Worm (Caenorhabditis elegans) whole organism, young adult: ENCODE measurements around the gene nhr-40.

Experiments
- B0019.2 ChIP-seq: fragments of 200-800 bp; sonication (Bioruptor generic); conservative IDR thresholded peaks from 2 replicates; pipeline ENCODE4 v1.3.6; 2022; ENCODE audit warnings: missing genetic modification reagents, missing genetic modification characterization, missing compliant biosample characterization
- B0035.1 ChIP-seq: sonication (generic microtip); optimal IDR thresholded peaks from 2 replicates; lab custom pipeline; 2016; ENCODE audit warnings: missing genetic modification characterization, mild to moderate bottlenecking, missing compliant biosample characterization, missing genotype, missing genetic modification reagents
- F39B2.1 ChIP-seq: fragments of 200-800 bp; sonication (Bioruptor generic); IDR thresholded peaks from 2 replicates; pipeline ENCODE4 v1.3.6; 2022; ENCODE audit warnings: missing genetic modification reagents, missing genetic modification characterization, missing compliant biosample characterization
- F49E8.2 ChIP-seq: sonication (generic microtip); optimal IDR thresholded peaks from 3 replicates; lab custom pipeline; 2017; ENCODE audit warnings: missing genetic modification characterization, mild to moderate bottlenecking, missing compliant biosample characterization, antibody characterized with exemption, moderate library complexity; ENCODE audit not compliant: insufficient read depth
- F57C9.4 ChIP-seq: sonication (generic microtip); optimal IDR thresholded peaks from 2 replicates; lab custom pipeline; 2017; ENCODE audit warnings: mild to moderate bottlenecking, missing genetic modification characterization, missing compliant biosample characterization
- T26A5.8 ChIP-seq: sonication (generic microtip); optimal IDR thresholded peaks from 2 replicates; lab custom pipeline; 2016; ENCODE audit warnings: missing genetic modification characterization, missing compliant biosample characterization
- Y53G8AR.9 ChIP-seq: fragments of 200-800 bp; sonication (Bioruptor generic); conservative IDR thresholded peaks from 2 replicates; pipeline ENCODE4 v1.3.6; 2022; ENCODE audit warnings: missing genetic modification reagents, missing genetic modification characterization, missing compliant biosample characterization
- Y79H2A.3 ChIP-seq: fragments of 200-800 bp; sonication (Bioruptor generic); conservative IDR thresholded peaks from 2 replicates; pipeline ENCODE4 v1.3.6; 2022; ENCODE audit warnings: missing genetic modification reagents, missing genetic modification characterization, missing compliant biosample characterization
- ZK185.1 ChIP-seq: sonication (generic microtip); optimal IDR thresholded peaks from 2 replicates; lab custom pipeline; 2016; ENCODE audit warnings: mild to moderate bottlenecking, missing genetic modification characterization, missing compliant biosample characterization; ENCODE audit not compliant: poor library complexity, severe bottlenecking
- ama-1 ChIP-seq, 3 experiments: fragments of 150-350 bp in 1 of 3; sonication (generic microtip) in 2 of 3; optimal IDR thresholded peaks; 2 replicates each; lab custom pipeline; 2014 to 2018; ENCODE audit warnings: missing biosample characterization in 2 of 3, missing genetic modification characterization in 2 of 3, missing genetic modification reagents in 2 of 3
- aptf-2 ChIP-seq: fragments of 200-800 bp; sonication (Bioruptor generic); conservative IDR thresholded peaks from 2 replicates; pipeline ENCODE4 v1.3.6; 2022; ENCODE audit warnings: missing genetic modification reagents, missing genetic modification characterization, missing compliant biosample characterization
- aptf-3 ChIP-seq: fragments of 200-800 bp; sonication (Bioruptor generic); IDR thresholded peaks from 2 replicates; pipeline ENCODE4 v1.3.6; 2022; ENCODE audit warnings: missing genetic modification characterization, missing compliant biosample characterization
- athp-1 ChIP-seq: sonication (generic microtip); optimal IDR thresholded peaks from 2 replicates; lab custom pipeline; 2017; ENCODE audit warnings: mild to moderate bottlenecking, missing genetic modification characterization, missing compliant biosample characterization
- attf-6 ChIP-seq: fragments of 200-800 bp; sonication (Bioruptor generic); IDR thresholded peaks from 2 replicates; pipeline ENCODE4 v1.3.6; 2022; ENCODE audit warnings: missing genetic modification reagents, missing genetic modification characterization, missing compliant biosample characterization
- ceh-58 ChIP-seq: fragments of 200-800 bp; sonication (Bioruptor generic); IDR thresholded peaks from 2 replicates; pipeline ENCODE4 v1.3.6; 2022; ENCODE audit warnings: missing genetic modification characterization, missing compliant biosample characterization
- dox-1 ChIP-seq: fragments of 200-800 bp; sonication (Bioruptor generic); IDR thresholded peaks from 2 replicates; pipeline ENCODE4 v1.3.6; 2022; ENCODE audit warnings: missing genetic modification reagents, missing genetic modification characterization, missing compliant biosample characterization
- dpff-1 ChIP-seq: sonication (generic microtip); optimal IDR thresholded peaks from 2 replicates; lab custom pipeline; 2017; ENCODE audit warnings: mild to moderate bottlenecking, missing genetic modification characterization, missing compliant biosample characterization
- efl-1 ChIP-seq: fragments of 150-350 bp; optimal IDR thresholded peaks from 2 replicates; lab custom pipeline; 2014; ENCODE audit warnings: missing biosample characterization, missing genetic modification reagents, missing genetic modification characterization
- egl-18 ChIP-seq: fragments of 200-800 bp; sonication (Bioruptor generic); IDR thresholded peaks from 2 replicates; pipeline ENCODE4 v1.3.6; 2022; ENCODE audit warnings: missing genetic modification reagents, missing genetic modification characterization, missing compliant biosample characterization
- egl-44 ChIP-seq: fragments of 200-800 bp; sonication (Bioruptor generic); IDR thresholded peaks from 2 replicates; pipeline ENCODE4 v1.3.6; 2022; ENCODE audit warnings: missing genetic modification reagents, missing genetic modification characterization, missing compliant biosample characterization
- ekl-4 ChIP-seq: fragments of 200-800 bp; sonication (Bioruptor generic); IDR thresholded peaks from 2 replicates; pipeline ENCODE4 v1.3.6; 2022; ENCODE audit warnings: missing genetic modification reagents, missing genetic modification characterization, missing compliant biosample characterization
- gei-17 ChIP-seq: fragments of 200-800 bp; sonication (Bioruptor generic); optimal IDR thresholded peaks from 2 replicates; lab custom pipeline; 2018; ENCODE audit warnings: mild to moderate bottlenecking, missing genetic modification characterization, missing compliant biosample characterization
- let-607 ChIP-seq, 2 experiments: fragments of 200-800 bp in 1 of 2; sonication (Bioruptor generic) in 1 of 2; sonication (generic microtip) in 1 of 2; optimal IDR thresholded peaks; 2 replicates each; lab custom pipeline; 2016 to 2018; ENCODE audit warnings: mild to moderate bottlenecking in 2 of 2, missing compliant biosample characterization in 2 of 2, missing genetic modification characterization in 2 of 2, moderate library complexity in 2 of 2, missing genotype in 1 of 2
- lin-26 ChIP-seq: fragments of 200-800 bp; sonication (Bioruptor generic); IDR thresholded peaks from 2 replicates; pipeline ENCODE4 v1.3.6; 2022; ENCODE audit warnings: missing genetic modification reagents, missing genetic modification characterization, missing compliant biosample characterization
- lin-35 ChIP-seq, 3 experiments: fragments of 150-350 bp in 2 of 3; sonication (generic microtip) in 1 of 3; optimal IDR thresholded peaks; 2 replicates each; lab custom pipeline; 2014 to 2018; ENCODE audit warnings: missing biosample characterization in 3 of 3, missing genetic modification characterization in 3 of 3, missing genetic modification reagents in 3 of 3
- lin-40 ChIP-seq: sonication (generic microtip); optimal IDR thresholded peaks from 2 replicates; lab custom pipeline; 2016; ENCODE audit warnings: missing genetic modification characterization, mild to moderate bottlenecking, missing compliant biosample characterization, missing genotype, missing genetic modification reagents
- lin-54 ChIP-seq: fragments of 200-800 bp; sonication (Bioruptor generic); optimal IDR thresholded peaks from 2 replicates; lab custom pipeline; 2018; ENCODE audit warnings: mild to moderate bottlenecking, missing genetic modification characterization, missing compliant biosample characterization
- lsl-1 ChIP-seq: fragments of 200-800 bp; sonication (Bioruptor generic); optimal IDR thresholded peaks from 2 replicates; lab custom pipeline; 2018; ENCODE audit warnings: mild to moderate bottlenecking, missing genetic modification characterization, moderate library complexity, missing compliant biosample characterization
- nfya-1 ChIP-seq: sonication (generic microtip); optimal IDR thresholded peaks from 2 replicates; lab custom pipeline; 2017; ENCODE audit warnings: antibody characterized with exemption, missing compliant biosample characterization, missing genetic modification characterization, borderline replicate concordance; ENCODE audit not compliant: insufficient read depth
- nfyb-1 ChIP-seq: fragments of 200-800 bp; sonication (Bioruptor generic); IDR thresholded peaks from 2 replicates; pipeline ENCODE4 v1.3.6; 2022; ENCODE audit warnings: missing genetic modification reagents, missing genetic modification characterization, missing compliant biosample characterization
- nhr-80 ChIP-seq: sonication (generic microtip); optimal IDR thresholded peaks from 2 replicates; lab custom pipeline; 2016; ENCODE audit warnings: missing genetic modification characterization, missing compliant biosample characterization
- pbrm-1 ChIP-seq: fragments of 200-800 bp; sonication (Bioruptor generic); IDR thresholded peaks from 2 replicates; pipeline ENCODE4 v1.3.6; 2022; ENCODE audit warnings: missing genetic modification reagents, missing genetic modification characterization, missing compliant biosample characterization
- pha-4 ChIP-seq: fragments of 150-350 bp; sonication (generic microtip); optimal IDR thresholded peaks from 2 replicates; lab custom pipeline; 2014; ENCODE audit warnings: missing biosample characterization, missing genetic modification reagents, missing genetic modification characterization
- repo-1 ChIP-seq: sonication (generic microtip); optimal IDR thresholded peaks from 2 replicates; lab custom pipeline; 2017; ENCODE audit warnings: mild to moderate bottlenecking, missing genetic modification characterization, missing compliant biosample characterization
- rpc-1 ChIP-seq, 2 experiments: fragments of 150-350 bp in 1 of 2; sonication (generic microtip) in 1 of 2; optimal IDR thresholded peaks; 2 replicates each; lab custom pipeline; 2014 to 2018; ENCODE audit warnings: missing biosample characterization in 1 of 2, missing genetic modification characterization in 1 of 2, missing genetic modification reagents in 1 of 2, missing genotype in 1 of 2
- sdz-38 ChIP-seq: sonication (generic microtip); optimal IDR thresholded peaks from 2 replicates; lab custom pipeline; 2016; ENCODE audit warnings: missing genotype, missing genetic modification characterization, missing compliant biosample characterization
- snpc-1.3 ChIP-seq: sonication (generic microtip); optimal IDR thresholded peaks from 2 replicates; lab custom pipeline; 2017; ENCODE audit warnings: missing genetic modification characterization, mild to moderate bottlenecking, missing compliant biosample characterization, antibody characterized with exemption, moderate library complexity, missing genotype, missing genetic modification reagents; ENCODE audit not compliant: insufficient read depth
- sptf-2 ChIP-seq: fragments of 200-800 bp; sonication (Bioruptor generic); optimal IDR thresholded peaks from 2 replicates; lab custom pipeline; 2018; ENCODE audit warnings: mild to moderate bottlenecking, missing genetic modification characterization, missing compliant biosample characterization
- tbp1 ChIP-seq: fragments of 200-800 bp; sonication (Bioruptor generic); optimal IDR thresholded peaks from 2 replicates; lab custom pipeline; 2018; ENCODE audit warnings: mild to moderate bottlenecking, missing genetic modification characterization, missing compliant biosample characterization
- tbx-9 ChIP-seq: sonication (generic microtip); optimal IDR thresholded peaks from 2 replicates; lab custom pipeline; 2016; ENCODE audit warnings: borderline replicate concordance, missing genetic modification characterization, inconsistent platforms, missing compliant biosample characterization
- xnd-1 ChIP-seq: sonication (generic microtip); optimal IDR thresholded peaks from 2 replicates; lab custom pipeline; 2016; ENCODE audit warnings: missing genotype, missing genetic modification reagents, missing genetic modification characterization, missing compliant biosample characterization
- ztf-26 ChIP-seq: sonication (generic microtip); optimal IDR thresholded peaks from 2 replicates; lab custom pipeline; 2017; ENCODE audit warnings: missing genetic modification characterization, missing compliant biosample characterization

nhr-40 gene

DNA sequence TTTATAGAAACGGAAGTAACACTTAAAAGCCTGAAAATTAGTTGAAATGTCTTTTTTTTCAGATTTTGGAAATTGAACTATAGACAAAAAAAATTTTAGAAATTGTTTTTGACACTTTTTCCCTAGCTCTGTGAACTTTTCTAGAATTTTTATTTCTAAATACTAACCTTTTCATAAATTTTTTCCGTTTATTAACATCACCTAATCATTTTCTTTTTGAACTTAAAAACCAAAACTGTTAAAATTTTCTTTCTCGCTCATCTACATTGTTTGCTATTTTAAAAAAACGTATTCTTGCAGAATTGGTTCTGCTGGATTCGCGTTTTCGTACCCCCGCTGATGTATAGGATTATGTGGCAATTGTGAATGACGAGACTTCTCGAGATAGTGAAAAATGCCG lies at the start of gene nhr-40, which contains the start of gene T03G6.7:
Gene nhr-40, plus strand, starts transcription at position 301 of the 400 bp plus-strand sequence.
Gene T03G6.7, plus strand, starts transcription at position 337 of the 400 bp plus-strand sequence.
- TF ChIP-seq F49E8.2 (tag; lab: Kevin White, UChicago) (no peak), B0019.2 (GFP tag; lab: Robert Waterston, UW) (no peak), tbx-9 (tag; lab: Kevin White, UChicago) (no peak), aptf-2 (no peak), egl-44 (GFP tag; lab: Robert Waterston, UW) (no peak), lin-40 (no peak), let-607 (tag; optimal IDR thresholded peaks at IDR 0.05; lab: Kevin White, UChicago) (no peak), tbp1 (GFP tag; lab: Kevin White, UChicago) (no peak), ekl-4 (GFP tag; lab: Robert Waterston, UW) (no peak), repo-1 (no peak), lin-35 (GFP tag; optimal IDR thresholded peaks at IDR 0.05; lab: Kevin White, UChicago) (no peak), T26A5.8 (tag; lab: Kevin White, UChicago) (no peak), gei-17 (GFP tag; lab: Kevin White, UChicago) (no peak), lin-26 (GFP tag; lab: Robert Waterston, UW) (no peak), Y53G8AR.9 (GFP tag; lab: Robert Waterston, UW) (no peak), ZK185.1 (tag; lab: Kevin White, UChicago) (no peak)

- TF ChIP-seq nhr-80 (peak; percentile 75), rpc-1 (optimal IDR thresholded peaks at IDR 0.05; lab: Kevin White, UChicago) (no peak), rpc-1 (tag; optimal IDR thresholded peaks at IDR 0.05; lab: Kevin White, UChicago) (no peak), attf-6 (GFP tag; lab: Robert Waterston, UW) (no peak), pha-4 (tag; lab: Kevin White, UChicago) (no peak), F57C9.4 (no peak), dox-1 (GFP tag; lab: Robert Waterston, UW) (0 out of 2 replicates have a peak, but pooled peaks have one; percentile 38), let-607 (tag; optimal IDR thresholded peaks at IDR 0.05; lab: Kevin White, UChicago) (peak in 1 of 2 experiments; percentile 7), sdz-38 (tag; lab: Kevin White, UChicago) (no peak)
Measured at ce11 chrX:2544645-2545044, 49.2 kb upstream of the nhr-40 start.

ce11 chrX:2548884-2549283 lies 44.9 kb upstream of the nhr-40 start, which contains the start of gene smvt-1:
Gene smvt-1, minus strand, starts transcription at chrX:2548984.
- TF ChIP-seq lin-40 = no peak
- TF ChIP-seq sptf-2 (GFP tag; lab: Kevin White, UChicago) = no peak
- TF ChIP-seq ztf-26 (tag; lab: Kevin White, UChicago) = no peak
- TF ChIP-seq, all 124 proteins: peak for 0

DNA sequence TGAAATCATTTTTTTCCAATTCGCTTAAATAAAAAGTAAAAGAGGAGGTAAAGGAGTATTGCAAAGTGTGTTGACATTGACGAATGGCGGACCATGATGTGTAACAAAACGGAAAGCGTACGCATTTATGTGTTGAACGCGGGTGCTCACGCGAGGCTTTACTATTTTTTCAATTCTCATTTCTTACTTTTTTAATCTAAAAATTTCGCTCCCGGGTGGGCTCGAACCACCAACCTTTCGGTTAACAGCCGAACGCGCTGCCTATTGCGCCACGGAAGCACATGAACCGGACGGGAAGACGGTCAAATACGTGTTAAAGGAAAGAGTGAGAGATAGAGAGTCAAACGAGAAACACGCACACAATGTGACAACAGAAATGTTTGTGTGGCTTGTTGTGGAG lies 44.5 kb upstream of the nhr-40 start:
- peak; percentile 43; the same call in 1 of the 2 replicates for TF ChIP-seq aptf-3 (GFP tag; lab: Robert Waterston, UW)
- TF ChIP-seq egl-18 = 0 out of 2 replicates have a peak, but pooled peaks have one; percentile 5
- TF ChIP-seq pbrm-1 (GFP tag; lab: Robert Waterston, UW) = peak; percentile 69; the same call in 1 of the 2 replicates
- no peak for TF ChIP-seq dpff-1 (tag; lab: Kevin White, UChicago)
- TF ChIP-seq nfyb-1 (GFP tag; lab: Robert Waterston, UW) = peak; percentile 68; the same call in 1 of the 2 replicates
- peak; percentile 2 for TF ChIP-seq lsl-1 (GFP tag; lab: Kevin White, UChicago)
- TF ChIP-seq F39B2.1 (GFP tag; lab: Robert Waterston, UW) = no peak
- no peak for TF ChIP-seq efl-1
- TF ChIP-seq xnd-1 (tag; lab: Kevin White, UChicago) = no peak
- peak; percentile 18 for TF ChIP-seq snpc-1.3
- TF ChIP-seq Y79H2A.3 (GFP tag; lab: Robert Waterston, UW) = no peak
- no peak for TF ChIP-seq ama-1 (optimal IDR thresholded peaks at IDR 0.05; lab: Kevin White, UChicago)
- peak; percentile 13 to 80 for TF ChIP-seq ama-1 (GFP tag; optimal IDR thresholded peaks at IDR 0.05; lab: Kevin White, UChicago)
- no peak for TF ChIP-seq aptf-2
- TF ChIP-seq B0035.1 (tag; lab: Kevin White, UChicago) = peak; percentile 56
- TF ChIP-seq lin-54 (GFP tag; lab: Kevin White, UChicago) = peak; percentile 42
- no peak for TF ChIP-seq nfya-1 (tag; lab: Kevin White, UChicago)
- TF ChIP-seq ceh-58 = no peak
- peak; percentile 81 for TF ChIP-seq rpc-1 (optimal IDR thresholded peaks at IDR 0.05; lab: Kevin White, UChicago)
- TF ChIP-seq rpc-1 (tag; optimal IDR thresholded peaks at IDR 0.05; lab: Kevin White, UChicago) = peak; percentile 88
- no peak for TF ChIP-seq athp-1 (tag; lab: Kevin White, UChicago)
- peak; percentile 94 for TF ChIP-seq tbp1 (GFP tag; lab: Kevin White, UChicago)
